7 worm cellular contexts compared by ENCODE assay signal in the genomic region with DNA sequence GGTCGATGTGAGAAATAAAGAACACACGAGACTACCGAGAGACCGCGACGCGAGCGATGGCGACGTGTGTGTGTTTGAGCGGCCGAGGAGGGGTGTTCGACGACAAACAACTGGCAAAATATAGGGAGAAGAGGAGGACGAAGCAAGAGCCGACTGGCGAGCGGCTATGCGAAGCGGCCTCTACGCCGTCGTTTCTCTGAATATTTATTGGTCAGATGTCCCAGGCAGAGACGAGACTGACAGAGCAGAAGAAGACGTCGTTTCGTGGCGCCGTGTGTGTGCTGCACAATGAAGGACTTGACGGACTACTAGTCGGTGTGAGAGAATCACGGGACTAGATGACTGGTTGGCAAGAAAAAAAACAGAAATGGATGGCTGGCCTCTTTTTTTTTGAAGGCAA.
TF ChIP-seq lines count a peak whose summit lies in the region.

No protein-coding gene starts in this region.

TF ChIP-seq in whole organism, L1 larva, 84 proteins besides CTCF, POLR2A, EP300 and RAD21 (continues in another document):
- TF ChIP-seq ceh-82 (tag; optimal IDR thresholded peaks at IDR 0.05; lab: Kevin White, UChicago) (peak in 1 of 3 experiments; percentile 52), nhr-20 (tag; optimal IDR thresholded peaks at IDR 0.05; lab: Kevin White, UChicago) (peak; percentile 20), unc-98 (GFP tag; IDR thresholded peaks at IDR 0.05; lab: Robert Waterston, UW) (no peak), irx-1 (tag; optimal IDR thresholded peaks at IDR 0.05; lab: Kevin White, UChicago) (no peak), egl-13 (tag; optimal IDR thresholded peaks at IDR 0.05; lab: Kevin White, UChicago) (peak; percentile 5), lsy-2 (tag; optimal IDR thresholded peaks at IDR 0.05; lab: Kevin White, UChicago) (peak in 1 of 2 experiments; percentile 36), dsc-1 (tag; optimal IDR thresholded peaks at IDR 0.05; lab: Kevin White, UChicago) (peak; percentile 8), nhr-47 (tag; optimal IDR thresholded peaks at IDR 0.05; lab: Kevin White, UChicago) (peak; percentile 51), fkh-10 (GFP tag; optimal IDR thresholded peaks at IDR 0.05; lab: Kevin White, UChicago) (peak; percentile 42), snu-23 (GFP tag; optimal IDR thresholded peaks at IDR 0.05; lab: Kevin White, UChicago) (peak; percentile 18), dpl-1 (GFP tag; optimal IDR thresholded peaks at IDR 0.05; lab: Kevin White, UChicago) (peak in 1 of 3 experiments; percentile 17), mep-1 (tag; optimal IDR thresholded peaks at IDR 0.05; lab: Kevin White, UChicago) (no peak)

TF ChIP-seq in whole organism, L2 larva, 48 proteins besides CTCF, POLR2A, EP300 and RAD21 (continues in another document):
- peak; percentile 27 for TF ChIP-seq zag-1 (tag; optimal IDR thresholded peaks at IDR 0.05; lab: Kevin White, UChicago)
- no peak for TF ChIP-seq gmeb-1 (tag; optimal IDR thresholded peaks at IDR 0.05; lab: Kevin White, UChicago)
- TF ChIP-seq ceh-16 (tag; optimal IDR thresholded peaks at IDR 0.05; lab: Kevin White, UChicago) = no peak
- no peak for TF ChIP-seq lin-13 (GFP tag; optimal IDR thresholded peaks at IDR 0.05; lab: Kevin White, UChicago)
- no peak for TF ChIP-seq nhr-23 (tag; optimal IDR thresholded peaks at IDR 0.05; lab: Kevin White, UChicago)
- no peak for TF ChIP-seq unc-39 (tag; optimal IDR thresholded peaks at IDR 0.05; lab: Kevin White, UChicago)
- TF ChIP-seq lsy-2 (tag; optimal IDR thresholded peaks at IDR 0.05; lab: Kevin White, UChicago) = peak in 1 of 2 experiments; percentile 45
- TF ChIP-seq C34F6.9 (tag; optimal IDR thresholded peaks at IDR 0.05; lab: Kevin White, UChicago) = peak; percentile 43
- TF ChIP-seq elt-3 (tag; optimal IDR thresholded peaks at IDR 0.05; lab: Kevin White, UChicago) = no peak
- TF ChIP-seq unc-55 (GFP tag; optimal IDR thresholded peaks at IDR 0.05; lab: Kevin White, UChicago) = peak; percentile 29
- no peak for TF ChIP-seq nhr-12 (tag; optimal IDR thresholded peaks at IDR 0.05; lab: Kevin White, UChicago)
- no peak for TF ChIP-seq mab-5 (tag; optimal IDR thresholded peaks at IDR 0.05; lab: Kevin White, UChicago)
- no peak for TF ChIP-seq skn-1 (tag; optimal IDR thresholded peaks at IDR 0.05; lab: Kevin White, UChicago)

TF ChIP-seq in whole organism, L3 larva, 47 proteins besides CTCF, POLR2A, EP300 and RAD21:
- no peak for TF ChIP-seq elt-2 (tag; optimal IDR thresholded peaks at IDR 0.05; lab: Kevin White, UChicago)
- peak; percentile 21 for TF ChIP-seq lin-15B (tag; optimal IDR thresholded peaks at IDR 0.05; lab: Kevin White, UChicago)
- TF ChIP-seq nfya-1 (tag; optimal IDR thresholded peaks at IDR 0.05; lab: Kevin White, UChicago; ENCODE audit: insufficient read depth) = peak; percentile 73
- TF ChIP-seq R02D3.7 (tag; optimal IDR thresholded peaks at IDR 0.05; lab: Kevin White, UChicago) = no peak
- peak; percentile 25 for TF ChIP-seq fkh-10 (GFP tag; optimal IDR thresholded peaks at IDR 0.05; lab: Kevin White, UChicago)
- TF ChIP-seq mdl-1 (tag; optimal IDR thresholded peaks at IDR 0.05; lab: Kevin White, UChicago) = peak; percentile 36
- peak; percentile 84 for TF ChIP-seq lin-39 (tag; optimal IDR thresholded peaks at IDR 0.05; lab: Kevin White, UChicago)
- TF ChIP-seq ama-1 (optimal IDR thresholded peaks at IDR 0.05; lab: Kevin White, UChicago) = peak; percentile 24
- no peak for TF ChIP-seq ceh-82 (tag; optimal IDR thresholded peaks at IDR 0.05; lab: Kevin White, UChicago)
- TF ChIP-seq unc-62 (GFP tag; optimal IDR thresholded peaks at IDR 0.05; lab: Kevin White, UChicago) = no peak

TF ChIP-seq in whole organism, L4 larva, 104 proteins besides CTCF, POLR2A, EP300 and RAD21 (continues in another document):
- TF ChIP-seq saeg-2 (GFP tag; IDR thresholded peaks at IDR 0.05; lab: Robert Waterston, UW) = no peak
- TF ChIP-seq dmd-6 (GFP tag; IDR thresholded peaks at IDR 0.05; lab: Robert Waterston, UW) = 0 out of 2 replicates have a peak, but pooled peaks have one; percentile 11
- TF ChIP-seq hlh-30 (tag; optimal IDR thresholded peaks at IDR 0.05; lab: Kevin White, UChicago; ENCODE audit: insufficient read depth) = peak; percentile 83
- no peak for TF ChIP-seq spr-3 (GFP tag; optimal IDR thresholded peaks at IDR 0.05; lab: Kevin White, UChicago)
- TF ChIP-seq mxl-3 (GFP tag; optimal IDR thresholded peaks at IDR 0.05; lab: Kevin White, UChicago) = peak; percentile 11
- no peak for TF ChIP-seq madf-5 (GFP tag; IDR thresholded peaks at IDR 0.05; lab: Robert Waterston, UW)
- TF ChIP-seq nhr-41 (GFP tag; IDR thresholded peaks at IDR 0.05; lab: Robert Waterston, UW) = no peak
- TF ChIP-seq ztf-7 (tag; optimal IDR thresholded peaks at IDR 0.05; lab: Kevin White, UChicago) = no peak
- TF ChIP-seq hmg-1.1 (GFP tag; IDR thresholded peaks at IDR 0.05; lab: Robert Waterston, UW) = peak; percentile 79
- TF ChIP-seq daf-19 (GFP tag; conservative IDR thresholded peaks at IDR 0.05; lab: Robert Waterston, UW) = no peak
- no peak for TF ChIP-seq ZK337.2 (GFP tag; IDR thresholded peaks at IDR 0.05; lab: Robert Waterston, UW)
- peak; percentile 97 for TF ChIP-seq aha-1 (tag; lab: Kevin White, UChicago)
- TF ChIP-seq nhr-48 (tag; optimal IDR thresholded peaks at IDR 0.05; lab: Kevin White, UChicago) = no peak
- TF ChIP-seq mep-1 (tag; optimal IDR thresholded peaks at IDR 0.05; lab: Kevin White, UChicago) = peak; percentile 63

TF ChIP-seq in whole organism, late embryonic, 69 proteins besides CTCF, POLR2A, EP300 and RAD21:
- TF ChIP-seq tbx-2 (tag; optimal IDR thresholded peaks at IDR 0.05; lab: Kevin White, UChicago) (peak; percentile 20), syd-9 (tag; optimal IDR thresholded peaks at IDR 0.05; lab: Kevin White, UChicago) (peak; percentile 20), lin-11 (tag; optimal IDR thresholded peaks at IDR 0.05; lab: Kevin White, UChicago) (no peak), hlh-6 (tag; optimal IDR thresholded peaks at IDR 0.05; lab: Kevin White, UChicago) (peak; percentile 41), hlh-30 (tag; optimal IDR thresholded peaks at IDR 0.05; lab: Kevin White, UChicago; ENCODE audit: insufficient read depth) (no peak), ceh-14 (tag; optimal IDR thresholded peaks at IDR 0.05; lab: Kevin White, UChicago) (peak; percentile 4), ceh-2 (tag; optimal IDR thresholded peaks at IDR 0.05; lab: Kevin White, UChicago) (peak; percentile 13)
TF ChIP-seq in whole organism, late embryonic: peak in this region for 5.

TF ChIP-seq in whole organism, mixed stage, embryonic, 35 proteins besides CTCF, POLR2A, EP300 and RAD21:
- no peak for TF ChIP-seq mls-2 (tag; optimal IDR thresholded peaks at IDR 0.05; lab: Kevin White, UChicago)
- no peak for TF ChIP-seq nhr-76 (tag; optimal IDR thresholded peaks at IDR 0.05; lab: Kevin White, UChicago)
- TF ChIP-seq ham-2 (GFP tag; optimal IDR thresholded peaks at IDR 0.05; lab: Kevin White, UChicago) = peak; percentile 20
- TF ChIP-seq sptf-1 (tag; optimal IDR thresholded peaks at IDR 0.05; lab: Kevin White, UChicago) = no peak

TF ChIP-seq in whole organism, young adult, 124 proteins besides CTCF, POLR2A, EP300 and RAD21:
- TF ChIP-seq attf-5 (GFP tag; optimal IDR thresholded peaks at IDR 0.05; lab: Kevin White, UChicago) (peak; percentile 50), snpc-1.3 (tag; optimal IDR thresholded peaks at IDR 0.05; lab: Kevin White, UChicago; ENCODE audit: insufficient read depth) (no peak), dox-1 (GFP tag; IDR thresholded peaks at IDR 0.05; lab: Robert Waterston, UW) (0 out of 2 replicates have a peak, but pooled peaks have one; percentile 39), ztf-18 (tag; optimal IDR thresholded peaks at IDR 0.05; lab: Kevin White, UChicago) (peak; percentile 4), pbrm-1 (GFP tag; IDR thresholded peaks at IDR 0.05; lab: Robert Waterston, UW) (peak; percentile 57; the same call in 1 of the 2 replicates), madf-10 (tag; optimal IDR thresholded peaks at IDR 0.05; lab: Kevin White, UChicago) (peak; percentile 71), K12H6.12 (tag; optimal IDR thresholded peaks at IDR 0.05; lab: Kevin White, UChicago) (peak; percentile 64), cebp-1 (GFP tag; IDR thresholded peaks at IDR 0.05; lab: Robert Waterston, UW) (0 out of 2 replicates have a peak, but pooled peaks have one; percentile 13), cebp-1 (tag; optimal IDR thresholded peaks at IDR 0.05; lab: Kevin White, UChicago) (peak; percentile 52), ztf-22 (GFP tag; optimal IDR thresholded peaks at IDR 0.05; lab: Kevin White, UChicago) (no peak)
